Worm (Caenorhabditis elegans): Measurements from ENCODE around the gene srh-67.

The srh-67 gene

DNA sequence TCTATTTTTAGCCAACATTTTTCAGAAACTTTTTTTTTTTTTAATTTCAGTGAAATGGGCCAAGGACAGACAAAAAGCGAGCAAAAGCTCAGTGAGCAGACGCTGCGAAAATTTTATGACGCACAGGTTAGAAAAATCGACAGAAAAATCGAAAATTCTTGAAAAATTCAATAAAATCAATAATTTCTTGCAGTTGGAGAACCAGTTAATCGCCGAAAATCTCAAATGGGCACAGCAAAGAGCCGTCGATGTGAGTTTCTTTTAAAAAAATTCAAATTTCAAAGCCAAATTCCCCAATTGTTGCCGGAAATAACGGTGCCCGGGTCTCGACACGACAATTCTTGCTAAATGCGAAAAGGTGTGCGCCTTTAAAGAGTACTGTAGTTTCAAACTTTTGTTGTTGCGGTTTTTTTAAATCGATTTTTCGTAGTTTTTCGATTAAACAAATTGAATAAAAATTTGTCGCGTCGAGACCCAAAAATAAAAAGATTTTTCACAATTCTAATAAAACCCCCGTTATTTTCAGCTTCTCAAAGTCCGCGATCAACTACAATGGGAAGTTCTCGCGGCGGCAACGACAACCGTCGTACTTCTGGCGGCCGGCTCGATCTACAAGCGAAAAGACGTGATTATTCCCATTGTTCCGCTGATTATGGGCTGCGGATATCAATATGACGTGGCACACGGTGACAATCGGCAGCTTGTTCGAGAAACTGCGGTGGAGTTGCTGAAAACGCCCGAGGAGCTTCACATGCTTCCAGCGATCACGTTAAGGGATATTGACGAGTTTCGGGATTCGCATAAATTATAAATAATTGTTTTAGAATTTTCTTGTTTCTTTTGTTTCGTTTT lies 47.9 kb upstream of the srh-67 start, which contains the start of gene tag-280:
TSS of gene tag-280 (plus strand) at position 51 of the 852 bp plus-strand sequence.
- TF ChIP-seq nhr-90 (tag; optimal IDR thresholded peaks at IDR 0.05), result no peak
- TF ChIP-seq cebp-1 (GFP tag; IDR thresholded peaks at IDR 0.05), result no peak
- no peak for TF ChIP-seq cebp-1 (tag; optimal IDR thresholded peaks at IDR 0.05)
- TF ChIP-seq tbp1 (GFP tag; optimal IDR thresholded peaks at IDR 0.05), result no peak
- TF ChIP-seq F10E7.11 (tag; optimal IDR thresholded peaks at IDR 0.05), result no peak
- no peak for TF ChIP-seq F49E8.2 (tag; optimal IDR thresholded peaks at IDR 0.05; ENCODE audit: insufficient read depth)
- no peak for TF ChIP-seq lir-1 (GFP tag; conservative IDR thresholded peaks at IDR 0.05)
- no peak for TF ChIP-seq attf-6 (GFP tag; IDR thresholded peaks at IDR 0.05)
- no peak for TF ChIP-seq ZK185.1 (tag; optimal IDR thresholded peaks at IDR 0.05; ENCODE audit: poor library complexity, severe bottlenecking)
- peak; percentile 75 for TF ChIP-seq lsl-1 (GFP tag; optimal IDR thresholded peaks at IDR 0.05)
- no peak for TF ChIP-seq madf-8 (GFP tag; conservative IDR thresholded peaks at IDR 0.05)
- TF ChIP-seq tlf-1 (GFP tag; optimal IDR thresholded peaks at IDR 0.05), result no peak
- TF ChIP-seq hmg-20 (GFP tag; IDR thresholded peaks at IDR 0.05), result no peak
- TF ChIP-seq lin-40 (tag; optimal IDR thresholded peaks at IDR 0.05), result no peak
- no peak for TF ChIP-seq sdz-38 (tag; optimal IDR thresholded peaks at IDR 0.05)
- no peak for TF ChIP-seq ekl-4 (GFP tag; IDR thresholded peaks at IDR 0.05)
- TF ChIP-seq ztf-22 (GFP tag; optimal IDR thresholded peaks at IDR 0.05), result no peak
- TF ChIP-seq xnd-1 (tag; optimal IDR thresholded peaks at IDR 0.05), result peak; percentile 36
- no peak for TF ChIP-seq unc-62 (GFP tag; optimal IDR thresholded peaks at IDR 0.05)
- TF ChIP-seq nhr-120 (GFP tag; IDR thresholded peaks at IDR 0.05), result no peak
- peak; percentile 61; the same call in 1 of the 2 replicates for TF ChIP-seq madf-6 (GFP tag; IDR thresholded peaks at IDR 0.05)
- TF ChIP-seq ceh-91 (GFP tag; IDR thresholded peaks at IDR 0.05), result no peak
- no peak for TF ChIP-seq zim-3 (tag; optimal IDR thresholded peaks at IDR 0.05)
- no peak for TF ChIP-seq F39B2.1 (GFP tag; IDR thresholded peaks at IDR 0.05)
- TF ChIP-seq athp-1 (tag; optimal IDR thresholded peaks at IDR 0.05), result no peak
- no peak for TF ChIP-seq cebp-2 (GFP tag; IDR thresholded peaks at IDR 0.05)
- TF ChIP-seq dox-1 (GFP tag; IDR thresholded peaks at IDR 0.05), result no peak
- TF ChIP-seq nfya-2 (GFP tag; IDR thresholded peaks at IDR 0.05), result no peak
- TF ChIP-seq F33H1.4 (GFP tag; IDR thresholded peaks at IDR 0.05), result peak; percentile 66
- no peak for TF ChIP-seq ccch-3 (GFP tag; optimal IDR thresholded peaks at IDR 0.05)
- no peak for TF ChIP-seq Y56A3A.18 (GFP tag; IDR thresholded peaks at IDR 0.05)

DNA sequence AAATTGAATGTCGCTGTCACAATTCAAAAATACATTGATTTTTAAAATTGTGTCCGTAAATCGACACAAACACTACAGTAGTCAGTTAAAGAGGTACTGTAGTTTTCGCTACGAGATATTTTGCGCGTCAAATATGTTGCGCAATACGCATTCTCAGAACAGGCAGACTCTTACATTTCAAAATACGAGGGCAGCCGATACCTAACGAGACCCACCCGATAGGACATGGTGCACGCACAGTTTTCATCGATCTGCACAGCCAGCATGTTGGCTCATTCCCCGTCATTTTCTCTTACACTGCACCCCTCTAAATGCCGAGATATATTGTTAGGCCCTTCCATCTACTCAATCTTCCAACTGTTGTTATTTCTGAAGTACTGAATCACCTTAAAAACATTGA lies 46.5 kb upstream of the srh-67 start, which contains the start of gene F15A4.2:
TSS of gene F15A4.2 (plus strand) at position 301 of the 400 bp plus-strand sequence.
- TF ChIP-seq sdz-38 (tag; optimal IDR thresholded peaks at IDR 0.05), result no peak
- TF ChIP-seq fkh-3 (tag; optimal IDR thresholded peaks at IDR 0.05), result no peak
- no peak for TF ChIP-seq nhr-27 (tag; optimal IDR thresholded peaks at IDR 0.05)
- TF ChIP-seq hmg-20 (GFP tag; IDR thresholded peaks at IDR 0.05), result no peak
- no peak for TF ChIP-seq madf-6 (GFP tag; IDR thresholded peaks at IDR 0.05)
- no peak for TF ChIP-seq unc-130 (GFP tag; optimal IDR thresholded peaks at IDR 0.05)
- no peak for TF ChIP-seq him-1 (tag; optimal IDR thresholded peaks at IDR 0.05)
- no peak for TF ChIP-seq lin-54 (GFP tag; optimal IDR thresholded peaks at IDR 0.05)
- no peak for TF ChIP-seq ztf-3 (GFP tag; optimal IDR thresholded peaks at IDR 0.05)
- no peak for TF ChIP-seq snpc-1.3 (tag; optimal IDR thresholded peaks at IDR 0.05; ENCODE audit: insufficient read depth)
- TF ChIP-seq bed-1 (GFP tag; IDR thresholded peaks at IDR 0.05), result no peak
- TF ChIP-seq hlh-12 (tag; optimal IDR thresholded peaks at IDR 0.05), result no peak
